Worm (Caenorhabditis elegans): Measurements from ENCODE around the gene F54D5.7.

DNA sequence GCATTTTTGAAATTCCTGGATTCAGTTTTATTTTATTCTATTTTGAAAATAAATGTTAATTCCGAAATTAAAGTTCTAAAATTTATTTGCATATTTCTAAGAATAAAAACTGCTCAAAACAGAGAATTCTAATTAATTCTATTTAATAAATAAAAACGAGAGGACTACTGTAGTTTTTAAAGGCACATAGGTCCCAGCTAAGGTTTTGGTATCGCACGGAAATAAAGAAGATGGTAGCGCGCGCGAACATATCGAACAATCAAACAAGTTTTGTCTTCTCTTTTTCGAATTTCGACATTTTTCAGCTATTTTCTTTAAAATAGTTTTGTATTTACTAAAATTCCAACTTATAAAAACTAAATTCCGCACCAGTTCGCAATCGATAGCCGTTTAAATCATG lies 30.5 kb downstream of the F54D5.7 start:
- no peak for TF ChIP-seq unc-42 (tag; optimal IDR thresholded peaks at IDR 0.05)
- no peak for TF ChIP-seq pha-2 (tag; optimal IDR thresholded peaks at IDR 0.05)
